Worm (Caenorhabditis elegans) whole organism, L4 larva: ENCODE data around the gene K11H3.3.
A peak's percentile ranks its signal among the peaks of the same experiment; 100 is the strongest.

Source experiments
- F37D6.2 ChIP-seq: sonication (generic microtip); optimal IDR thresholded peaks from 2 replicates; lab custom pipeline; 2016; ENCODE audit warnings: mild to moderate bottlenecking, missing genetic modification characterization, missing compliant biosample characterization
- F44E2.7 ChIP-seq: fragments of 200-800 bp; sonication (Bioruptor generic); IDR thresholded peaks from 2 replicates; pipeline ENCODE4 v2.1.2; 2022; ENCODE audit warnings: missing genetic modification characterization, missing compliant biosample characterization
- T20F7.1 ChIP-seq: fragments of 200-800 bp; sonication (Bioruptor generic); optimal IDR thresholded peaks from 2 replicates; lab custom pipeline; 2018; ENCODE audit warnings: mild to moderate bottlenecking, missing genetic modification characterization, missing compliant biosample characterization
- T26A8.4 ChIP-seq: fragments of 200-800 bp; sonication (Bioruptor generic); IDR thresholded peaks from 2 replicates; pipeline ENCODE4 v1.3.6; 2022; ENCODE audit warnings: missing genetic modification characterization, missing compliant biosample characterization
- Y75B8A.6 ChIP-seq: fragments of 200-800 bp; sonication (Bioruptor generic); IDR thresholded peaks from 2 replicates; pipeline ENCODE4 v1.3.6; 2022; ENCODE audit warnings: missing genetic modification reagents, missing genetic modification characterization, missing compliant biosample characterization
- ZK337.2 ChIP-seq: fragments of 200-800 bp; sonication (Bioruptor generic); IDR thresholded peaks from 2 replicates; pipeline ENCODE4 v1.3.6; 2022; ENCODE audit warnings: missing genetic modification reagents, missing genetic modification characterization, missing compliant biosample characterization
- aha-1 ChIP-seq: fragments of 150-350 bp; peaks from one replicate; lab custom pipeline; 2014; ENCODE audit warnings: missing biosample characterization, missing genetic modification characterization
- ama-1 ChIP-seq: fragments of 150-350 bp; optimal IDR thresholded peaks from 2 replicates; lab custom pipeline; 2014; ENCODE audit warnings: inconsistent platforms, mixed read lengths
- attf-4 ChIP-seq: sonication (generic microtip); optimal IDR thresholded peaks from 3 replicates; lab custom pipeline; 2017; ENCODE audit warnings: missing biosample characterization, missing genetic modification characterization
- ceh-20 ChIP-seq: fragments of 200-800 bp; sonication (Bioruptor generic); IDR thresholded peaks from 2 replicates; pipeline ENCODE4 v1.3.6; 2022; ENCODE audit warnings: missing genetic modification reagents, missing genetic modification characterization, missing compliant biosample characterization
- ceh-32 ChIP-seq: sonication (generic microtip); optimal IDR thresholded peaks from 2 replicates; lab custom pipeline; 2016; ENCODE audit warnings: mild to moderate bottlenecking, missing genetic modification characterization, missing compliant biosample characterization; ENCODE audit not compliant: poor library complexity
- ctbp-1 ChIP-seq: fragments of 200-800 bp; sonication (Bioruptor generic); IDR thresholded peaks from 2 replicates; pipeline ENCODE4 v1.3.6; 2022; ENCODE audit warnings: missing genetic modification reagents, missing genetic modification characterization, missing compliant biosample characterization
- daf-16 ChIP-seq, 3 experiments: sonication (generic microtip); optimal IDR thresholded peaks; 2 replicates each; lab custom pipeline; 2016 to 2017; ENCODE audit warnings: missing genetic modification characterization in 3 of 3, missing genetic modification reagents in 3 of 3, mild to moderate bottlenecking in 2 of 3, missing compliant biosample characterization in 2 of 3, missing biosample characterization in 1 of 3, moderate library complexity in 1 of 3
- daf-19 ChIP-seq: fragments of 200-800 bp; sonication (Bioruptor generic); conservative IDR thresholded peaks from 2 replicates; pipeline ENCODE4 v1.3.6; 2022; ENCODE audit warnings: missing genetic modification characterization, missing compliant biosample characterization
- daf-8 ChIP-seq: fragments of 200-800 bp; sonication (Bioruptor generic); IDR thresholded peaks from 2 replicates; pipeline ENCODE4 v1.3.6; 2022; ENCODE audit warnings: missing genetic modification characterization, missing compliant biosample characterization
- dve-1 ChIP-seq: sonication (generic microtip); optimal IDR thresholded peaks from 2 replicates; lab custom pipeline; 2017; ENCODE audit warnings: antibody characterized with exemption, mild to moderate bottlenecking, missing genetic modification characterization, missing compliant biosample characterization; ENCODE audit not compliant: insufficient read depth
- fos-1 ChIP-seq: fragments of 150-350 bp; optimal IDR thresholded peaks from 2 replicates; lab custom pipeline; 2014; ENCODE audit warnings: missing biosample characterization, missing genetic modification characterization
- hlh-30 ChIP-seq: sonication (generic microtip); optimal IDR thresholded peaks from 2 replicates; lab custom pipeline; 2017; ENCODE audit warnings: antibody characterized with exemption, mild to moderate bottlenecking, missing genetic modification characterization, missing compliant biosample characterization; ENCODE audit not compliant: insufficient read depth
- lin-1 ChIP-seq: fragments of 200-800 bp; sonication (Bioruptor generic); IDR thresholded peaks from 2 replicates; pipeline ENCODE4 v1.3.6; 2022; ENCODE audit warnings: missing genetic modification reagents, missing genetic modification characterization, missing compliant biosample characterization
- lin-38 ChIP-seq: fragments of 200-800 bp; sonication (Bioruptor generic); IDR thresholded peaks from 2 replicates; pipeline ENCODE4 v1.3.6; 2022; ENCODE audit warnings: missing genetic modification reagents, missing genetic modification characterization, missing compliant biosample characterization
- lsy-2 ChIP-seq, 2 experiments: fragments of 150-350 bp in 1 of 2; sonication (generic microtip) in 1 of 2; optimal IDR thresholded peaks; 2 replicates each; lab custom pipeline; 2014 to 2017; ENCODE audit warnings: missing biosample characterization in 2 of 2, missing genetic modification characterization in 2 of 2
- madf-5 ChIP-seq, 2 experiments: fragments of 200-800 bp; sonication (Bioruptor generic); IDR thresholded peaks; 2 replicates each; pipeline ENCODE4 v1.3.6; 2022; ENCODE audit warnings: missing compliant biosample characterization in 2 of 2, missing genetic modification characterization in 2 of 2
- madf-9 ChIP-seq: fragments of 200-800 bp; sonication (Bioruptor generic); conservative IDR thresholded peaks from 2 replicates; pipeline ENCODE4 v1.3.6; 2022; ENCODE audit warnings: missing genetic modification reagents, missing genetic modification characterization, missing compliant biosample characterization
- mdl-1 ChIP-seq, 2 experiments: fragments of 150-350 bp in 1 of 2; sonication (generic microtip) in 1 of 2; optimal IDR thresholded peaks; 2 replicates each; lab custom pipeline; 2014 to 2017; ENCODE audit warnings: missing biosample characterization in 2 of 2, missing genetic modification characterization in 2 of 2
- mep-1 ChIP-seq: fragments of 150-350 bp; sonication (generic microtip); optimal IDR thresholded peaks from 3 replicates; lab custom pipeline; 2014; ENCODE audit warnings: missing biosample characterization, missing genetic modification characterization
- mes-2 ChIP-seq: sonication (generic microtip); optimal IDR thresholded peaks from 2 replicates; lab custom pipeline; 2016; ENCODE audit warnings: missing genotype, mild to moderate bottlenecking, missing genetic modification characterization, missing compliant biosample characterization; ENCODE audit not compliant: poor library complexity, severe bottlenecking
- mxl-2 ChIP-seq: fragments of 200-800 bp; sonication (Bioruptor generic); conservative IDR thresholded peaks from 2 replicates; pipeline ENCODE4 v1.3.6; 2022; ENCODE audit warnings: missing genetic modification reagents, missing genetic modification characterization, missing compliant biosample characterization
- nhr-102 ChIP-seq: sonication (generic microtip); optimal IDR thresholded peaks from 2 replicates; lab custom pipeline; 2016; ENCODE audit warnings: mild to moderate bottlenecking, missing genetic modification characterization, moderate library complexity, missing compliant biosample characterization
- nhr-11 ChIP-seq: fragments of 150-350 bp; optimal IDR thresholded peaks from 2 replicates; lab custom pipeline; 2014; ENCODE audit warnings: missing biosample characterization, missing genetic modification characterization
- nhr-25 ChIP-seq: sonication (generic microtip); optimal IDR thresholded peaks from 2 replicates; lab custom pipeline; 2017; ENCODE audit warnings: missing genetic modification characterization, mild to moderate bottlenecking, missing compliant biosample characterization, antibody characterized with exemption, moderate library complexity, borderline replicate concordance; ENCODE audit not compliant: insufficient read depth
- nhr-41 ChIP-seq: fragments of 200-800 bp; sonication (Bioruptor generic); IDR thresholded peaks from 2 replicates; pipeline ENCODE4 v1.3.6; 2022; ENCODE audit warnings: missing genetic modification reagents, missing genetic modification characterization, missing compliant biosample characterization
- nhr-77 ChIP-seq: fragments of 150-350 bp; optimal IDR thresholded peaks from 2 replicates; lab custom pipeline; 2014; ENCODE audit warnings: missing biosample characterization, missing genetic modification characterization
- sdz-12 ChIP-seq: fragments of 200-800 bp; sonication (Bioruptor generic); optimal IDR thresholded peaks from 2 replicates; lab custom pipeline; 2018; ENCODE audit warnings: mild to moderate bottlenecking, missing genetic modification characterization, missing compliant biosample characterization
- spr-3 ChIP-seq: fragments of 200-800 bp; sonication (Bioruptor generic); optimal IDR thresholded peaks from 2 replicates; lab custom pipeline; 2018; ENCODE audit warnings: mild to moderate bottlenecking, missing genetic modification characterization, missing compliant biosample characterization
- unc-130 ChIP-seq: sonication (generic microtip); optimal IDR thresholded peaks from 2 replicates; lab custom pipeline; 2016; ENCODE audit warnings: missing genetic modification reagents, missing genetic modification characterization, missing compliant biosample characterization
- unc-39 ChIP-seq: sonication (generic microtip); optimal IDR thresholded peaks from 2 replicates; lab custom pipeline; 2017; ENCODE audit warnings: missing biosample characterization, missing genetic modification characterization
- unc-62 ChIP-seq, 3 experiments: fragments of 150-350 bp in 1 of 3; sonication (generic microtip); optimal IDR thresholded peaks in 2 of 3; peaks in 1 of 3; 1 replicate in 1 of 3; 2 replicates in 2 of 3; lab custom pipeline; 2014 to 2017; ENCODE audit warnings: missing biosample characterization in 3 of 3, missing genetic modification characterization in 3 of 3, missing genetic modification reagents in 3 of 3, missing genotype in 1 of 3
- zfp-3 ChIP-seq: fragments of 200-800 bp; sonication (Bioruptor generic); conservative IDR thresholded peaks from 2 replicates; pipeline ENCODE4 v1.3.6; 2022; ENCODE audit warnings: missing genetic modification reagents, missing genetic modification characterization, missing compliant biosample characterization
- zip-11 ChIP-seq: fragments of 200-800 bp; sonication (Bioruptor generic); IDR thresholded peaks from 2 replicates; pipeline ENCODE4 v1.3.6; 2022; ENCODE audit warnings: missing genetic modification characterization, missing compliant biosample characterization
- zip-2 ChIP-seq: fragments of 150-350 bp; optimal IDR thresholded peaks from 2 replicates; lab custom pipeline; 2014; ENCODE audit warnings: missing biosample characterization, missing genetic modification characterization

The K11H3.3 gene

DNA sequence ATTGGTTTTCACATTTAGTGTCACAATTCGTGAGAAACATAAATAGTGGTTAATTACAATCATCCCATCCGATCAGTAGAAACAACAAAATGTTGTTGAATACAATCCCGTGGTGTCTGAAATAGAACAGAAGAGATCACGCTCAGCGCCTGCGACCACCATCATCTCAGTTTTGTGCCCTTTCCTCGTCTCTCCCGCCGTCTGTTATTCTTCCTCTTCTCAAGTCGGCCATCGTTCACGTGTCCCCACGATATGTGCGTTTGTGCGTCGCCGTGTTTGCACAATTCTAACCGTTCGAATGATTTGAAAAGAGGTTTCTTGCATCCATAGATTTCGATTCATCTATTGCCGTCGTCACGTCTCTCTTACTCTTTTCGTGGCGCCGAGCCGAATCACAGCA, 32.9 kb upstream of the K11H3.3 start, which contains the start of gene panl-3 (continued):
- TF ChIP-seq daf-19 (GFP tag; lab: Robert Waterston, UW) (no peak), nhr-77 (tag; lab: Kevin White, UChicago) (no peak), zip-11 (GFP tag; lab: Robert Waterston, UW) (no peak), zfp-3 (no peak), daf-8 (GFP tag; lab: Robert Waterston, UW) (no peak), madf-9 (GFP tag; lab: Robert Waterston, UW) (no peak)

DNA sequence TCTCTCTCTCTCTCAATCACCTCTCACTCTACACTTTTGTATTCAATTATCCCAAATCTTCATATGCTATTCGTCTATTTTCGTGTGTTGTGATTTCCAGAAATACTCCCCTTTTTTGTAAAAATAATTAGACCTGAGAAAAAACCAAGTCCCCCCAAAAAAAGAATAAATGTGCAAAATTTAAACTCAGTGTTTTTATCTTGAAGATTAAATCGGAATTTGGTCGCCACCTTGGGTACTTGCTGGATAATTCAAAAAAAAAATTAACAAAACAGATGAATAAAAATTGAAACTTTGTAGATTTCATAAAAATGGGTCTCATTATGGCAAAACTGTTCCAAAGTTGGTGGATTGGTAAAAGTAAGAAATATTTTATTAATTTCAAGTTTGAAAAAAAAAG, 28.7 kb upstream of the K11H3.3 start, which contains the start of gene arl-5:
TSS of gene arl-5 (plus strand) at position 301 of the 400 bp plus-strand sequence.
- TF ChIP-seq nhr-25 (tag; lab: Kevin White, UChicago) (no peak), madf-9 (GFP tag; lab: Robert Waterston, UW) (no peak), unc-39 (tag; lab: Kevin White, UChicago) (no peak)

DNA sequence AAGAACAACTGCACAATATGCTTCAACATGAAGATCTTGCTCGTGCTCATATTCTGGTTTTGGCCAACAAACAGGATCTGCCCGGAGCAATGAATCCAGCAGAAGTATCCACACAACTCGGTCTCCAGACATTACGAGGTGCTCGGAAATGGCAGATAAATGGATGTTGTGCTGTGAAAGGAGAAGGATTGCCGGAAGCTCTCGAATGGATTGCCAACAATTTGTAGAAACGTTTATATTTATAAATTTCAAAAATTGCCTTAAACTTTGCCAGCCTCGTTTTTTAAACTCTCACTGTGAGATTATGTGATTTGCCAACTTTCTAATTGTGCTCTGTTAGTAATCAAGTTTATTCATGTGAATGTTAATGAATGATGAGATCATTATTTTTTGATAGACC, 27.9 kb upstream of the K11H3.3 start:
- TF ChIP-seq F37D6.2 (tag; lab: Kevin White, UChicago) (no peak), nhr-77 (tag; lab: Kevin White, UChicago) (no peak), ceh-32 (tag; lab: Kevin White, UChicago) (no peak), mdl-1 (tag; optimal IDR thresholded peaks at IDR 0.05; lab: Kevin White, UChicago) (no peak), unc-62 (GFP tag; optimal IDR thresholded peaks at IDR 0.05 in 1 of 2; lab: Kevin White, UChicago) (peak in 1 of 2 experiments; percentile 97), unc-62 (tag; optimal IDR thresholded peaks at IDR 0.05; lab: Kevin White, UChicago) (no peak)

DNA sequence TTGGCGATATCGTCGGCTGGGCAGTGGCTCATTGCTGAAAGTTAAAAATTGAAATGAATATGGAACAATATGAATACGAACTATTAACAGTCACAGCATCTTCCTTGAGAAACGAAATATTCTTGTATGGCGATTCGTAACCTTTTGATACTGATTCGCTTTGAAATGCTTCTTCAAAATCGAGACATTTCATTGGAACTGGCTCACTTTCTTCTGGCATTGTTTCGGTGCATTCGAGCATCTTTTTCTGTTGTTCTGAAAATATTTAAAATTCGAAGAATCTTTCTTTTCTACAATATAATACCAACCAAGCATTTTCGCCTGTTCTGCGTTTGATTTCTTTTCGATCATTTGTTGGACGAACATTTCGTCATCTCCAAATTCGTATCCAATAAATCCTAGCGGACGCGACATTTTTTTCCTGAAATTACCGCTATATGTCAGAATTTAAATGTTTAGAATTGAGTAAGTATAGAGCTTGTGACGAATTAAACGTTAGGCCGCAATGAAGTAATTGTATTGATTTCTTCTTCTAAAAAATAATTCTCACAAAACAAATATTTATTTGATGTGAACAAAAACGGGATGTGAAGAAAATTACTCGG, 27.2 kb upstream of the K11H3.3 start, which contains the start of gene lin-52:
TSS of gene lin-52 (minus strand) at position 421 of the 605 bp plus-strand sequence.
- TF ChIP-seq spr-3 (GFP tag; lab: Kevin White, UChicago) (no peak), mep-1 (tag; lab: Kevin White, UChicago) (peak; percentile 13), nhr-102 (tag; lab: Kevin White, UChicago) (peak; percentile 50), ama-1 (peak; percentile 70), mxl-2 (GFP tag; lab: Robert Waterston, UW) (0 out of 2 replicates have a peak, but pooled peaks have one; percentile 6), nhr-41 (GFP tag; lab: Robert Waterston, UW) (0 out of 2 replicates have a peak, but pooled peaks have one; percentile 32), ZK337.2 (GFP tag; lab: Robert Waterston, UW) (no peak), T20F7.1 (peak; percentile 50), mes-2 (tag; lab: Kevin White, UChicago) (peak; percentile 21), aha-1 (peak; percentile 91), dve-1 (tag; lab: Kevin White, UChicago) (peak; percentile 22), mdl-1 (tag; optimal IDR thresholded peaks at IDR 0.05; lab: Kevin White, UChicago) (no peak), zfp-3 (peak; percentile 88), fos-1 (no peak), zip-2 (tag; lab: Kevin White, UChicago) (no peak), T26A8.4 (GFP tag; lab: Robert Waterston, UW) (peak; percentile 23; the same call in 1 of the 2 replicates), ctbp-1 (GFP tag; lab: Robert Waterston, UW) (0 out of 2 replicates have a peak, but pooled peaks have one; percentile 17), daf-19 (GFP tag; lab: Robert Waterston, UW) (peak; percentile 76; the same call in 1 of the 2 replicates), sdz-12 (GFP tag; lab: Kevin White, UChicago) (no peak), ceh-20 (no peak), nhr-11 (no peak), madf-5 (GFP tag; IDR thresholded peaks at IDR 0.05; lab: Robert Waterston, UW) (no peak), daf-16 (GFP tag; optimal IDR thresholded peaks at IDR 0.05; lab: Kevin White, UChicago) (no peak), daf-16 (tag; optimal IDR thresholded peaks at IDR 0.05; lab: Kevin White, UChicago) (peak; percentile 14), hlh-30 (peak; percentile 1), Y75B8A.6 (GFP tag; lab: Robert Waterston, UW) (no peak), F44E2.7 (GFP tag; lab: Robert Waterston, UW) (no peak), unc-62 (GFP tag; optimal IDR thresholded peaks at IDR 0.05 in 1 of 2; lab: Kevin White, UChicago) (peak in 1 of 2 experiments; percentile 22), unc-62 (tag; optimal IDR thresholded peaks at IDR 0.05; lab: Kevin White, UChicago) (no peak), lsy-2 (tag; optimal IDR thresholded peaks at IDR 0.05; lab: Kevin White, UChicago) (peak in 1 of 2 experiments; percentile 12), attf-4 (tag; lab: Kevin White, UChicago) (no peak), lin-1 (GFP tag; lab: Robert Waterston, UW) (0 out of 2 replicates have a peak, but pooled peaks have one; percentile 30), lin-38 (GFP tag; lab: Robert Waterston, UW) (peak; percentile 22; the same call in 1 of the 2 replicates), unc-130 (no peak)
